Fruit fly (Drosophila melanogaster): Measurements from ENCODE around the gene Ppat-Dpck.
A peak's percentile ranks its signal among the peaks of the same experiment; 100 is the strongest.

The Ppat-Dpck gene

DNA sequence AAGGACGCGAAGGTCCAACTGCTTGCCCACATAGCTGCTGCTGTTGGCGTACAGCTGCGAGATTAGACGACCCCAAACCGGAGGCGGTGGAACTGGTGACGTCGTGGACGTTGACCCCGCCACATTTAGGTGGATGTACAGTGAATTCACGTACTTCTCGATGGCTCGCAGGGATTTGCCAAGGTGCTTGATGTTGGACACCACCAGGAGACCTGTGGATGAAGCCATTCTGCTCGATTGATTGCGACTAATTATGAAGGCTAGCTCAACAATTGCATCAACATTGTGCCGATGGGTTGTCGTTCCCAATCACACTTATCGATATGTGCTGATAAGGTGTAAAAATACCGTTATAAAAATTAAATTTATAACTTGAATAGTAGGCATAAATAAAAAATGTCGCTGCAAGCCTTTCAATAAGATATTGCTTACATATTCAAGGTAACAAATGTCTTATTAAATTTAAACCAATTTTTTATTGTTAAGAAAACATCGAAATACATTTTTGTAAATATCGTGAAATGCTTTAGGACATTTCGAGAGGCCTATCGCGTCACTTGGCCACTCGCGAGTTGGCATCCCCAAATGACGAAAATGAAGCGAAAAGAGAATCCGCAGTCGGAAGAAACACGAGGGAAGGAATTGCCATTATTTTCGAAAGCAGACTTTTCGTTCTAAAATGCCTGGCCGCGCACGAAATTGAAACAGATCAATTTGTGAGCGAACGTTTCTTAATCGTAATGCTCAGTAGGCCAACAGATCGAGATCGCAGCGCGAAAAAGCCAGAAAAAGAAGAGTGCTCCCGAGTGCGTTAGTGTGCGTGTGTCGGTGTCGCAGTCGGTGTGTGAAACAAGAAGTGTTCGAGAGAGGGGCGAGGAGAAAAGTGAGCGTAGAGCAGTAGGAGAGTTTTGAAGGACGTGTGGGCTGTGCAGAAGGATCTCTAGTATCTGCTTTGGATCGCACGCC, at the start of gene Ppat-Dpck, which contains the start of gene scny:
Gene Ppat-Dpck (minus strand): TSS at position 263 of the 966 bp plus-strand sequence.
Gene scny (plus strand): TSS at position 471 of the 966 bp plus-strand sequence.
- TF ChIP-seq CG17801 (GFP tag; optimal IDR thresholded peaks at IDR 0.05; ENCODE audit: partially characterized antibody): peak; percentile 35

DNA sequence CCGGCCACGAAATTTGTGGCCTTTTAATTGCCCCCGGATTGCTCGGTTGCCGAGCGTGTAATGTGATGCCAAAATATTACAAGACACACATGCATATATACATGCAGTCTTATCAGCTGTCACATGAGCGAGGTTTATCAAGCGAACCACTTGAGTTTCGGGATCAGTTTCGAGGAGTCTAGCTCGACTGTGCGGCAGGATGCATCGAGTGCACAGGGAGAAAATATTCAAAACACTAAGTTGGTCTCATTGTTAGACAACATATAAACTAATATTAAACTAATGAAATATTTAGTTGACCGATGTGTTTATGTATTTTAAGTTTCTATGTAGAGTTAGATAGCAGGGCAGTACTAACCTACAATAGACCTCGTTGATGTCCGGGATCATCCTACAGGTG, 48.6 kb upstream of the Ppat-Dpck start:
- TF ChIP-seq CG17801 (GFP tag; optimal IDR thresholded peaks at IDR 0.05; ENCODE audit: partially characterized antibody): no peak

DNA sequence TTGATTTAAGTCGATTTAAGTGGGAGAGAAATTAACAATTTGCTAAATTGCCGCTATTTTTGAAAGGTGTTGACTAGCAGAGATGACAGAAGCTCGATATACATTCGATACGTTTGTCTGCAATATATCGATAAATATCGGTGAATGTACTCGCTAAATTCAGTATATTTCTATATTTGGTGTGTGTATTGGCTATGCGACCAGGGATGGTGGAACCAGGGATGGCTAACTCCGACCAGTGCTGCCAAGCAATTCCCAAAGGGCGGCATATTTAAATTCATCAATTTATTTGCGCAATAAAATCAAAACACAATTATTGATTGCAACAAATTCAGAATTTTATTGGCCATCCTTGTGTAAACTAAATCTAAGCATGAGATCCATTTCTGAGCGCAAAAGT, 44.4 kb upstream of the Ppat-Dpck start, which contains the start of gene mad2:
Gene mad2 (minus strand): TSS at position 78 of the 400 bp plus-strand sequence.
- no peak for TF ChIP-seq CG17801 (GFP tag; optimal IDR thresholded peaks at IDR 0.05; ENCODE audit: partially characterized antibody)

DNA sequence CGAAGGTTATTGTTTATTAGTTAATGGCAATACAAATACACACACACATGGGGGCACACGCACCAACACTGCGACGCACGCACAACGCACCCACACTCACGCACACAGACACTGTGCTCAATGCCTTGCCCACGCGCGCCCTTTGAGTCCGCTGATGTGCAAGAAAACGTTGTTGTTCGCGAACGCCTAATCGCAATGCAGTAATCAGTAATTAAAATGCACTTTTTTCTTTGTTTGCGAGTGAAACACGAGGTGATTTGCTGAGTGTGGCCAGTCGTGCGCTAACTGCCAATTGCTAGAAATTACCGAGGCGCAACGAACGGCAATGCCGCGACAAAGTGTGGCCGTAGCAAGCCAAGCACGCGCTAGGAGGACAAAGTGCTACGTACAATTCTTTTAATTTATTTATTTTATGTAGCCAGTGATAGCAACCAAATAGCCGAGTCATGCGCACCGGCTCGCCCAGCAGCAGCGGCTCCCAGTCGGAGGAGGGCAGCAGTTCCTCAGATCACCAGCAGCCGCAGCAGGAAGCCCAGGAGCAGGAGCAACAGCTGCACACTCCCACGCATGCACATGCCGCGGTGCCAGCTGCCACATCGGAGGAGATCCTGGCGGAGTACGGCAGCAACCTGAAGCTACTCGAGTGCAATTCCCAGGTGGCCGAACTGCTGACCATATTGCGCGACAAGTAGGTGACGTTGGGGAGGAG, 42.2 kb upstream of the Ppat-Dpck start, which contains the start of the genes S6k and kri:
Gene S6k (minus strand): TSS at position 299 of the 709 bp plus-strand sequence.
Gene kri (plus strand): TSS at position 341 of the 709 bp plus-strand sequence.
- peak; percentile 67 for TF ChIP-seq CG17801 (GFP tag; optimal IDR thresholded peaks at IDR 0.05; ENCODE audit: partially characterized antibody)

DNA sequence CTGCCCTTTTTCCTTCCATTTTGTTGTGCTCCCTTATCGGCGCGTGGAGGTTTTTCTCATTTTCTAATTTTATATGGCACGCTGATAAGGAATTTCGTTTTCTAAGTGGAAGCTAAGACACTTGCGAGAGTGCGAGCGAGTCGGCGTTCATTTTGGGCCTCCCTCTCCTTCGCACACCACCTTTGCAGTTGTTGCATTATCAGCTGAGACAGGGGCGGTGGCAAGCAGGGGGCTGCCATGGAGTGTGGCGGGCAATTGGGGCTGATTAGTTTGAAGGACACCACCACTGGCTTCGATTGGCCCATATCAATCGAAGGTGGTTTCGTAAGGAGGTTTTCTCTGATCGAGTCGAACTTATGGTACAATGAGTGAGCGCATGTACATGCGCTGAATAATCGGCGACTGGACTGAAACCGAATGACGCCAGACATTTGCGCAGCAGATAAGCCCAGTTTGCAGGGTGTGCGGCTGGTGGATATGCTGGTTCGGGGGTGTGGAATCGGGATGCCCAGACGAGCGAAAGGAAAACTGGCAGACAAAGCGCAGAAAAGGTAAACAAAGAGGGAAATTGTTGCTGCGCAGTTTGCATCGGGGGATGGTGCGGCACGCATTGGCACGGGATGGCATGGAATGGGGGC, 41.2 kb upstream of the Ppat-Dpck start:
- no peak for TF ChIP-seq CG17801 (GFP tag; optimal IDR thresholded peaks at IDR 0.05; ENCODE audit: partially characterized antibody)

DNA sequence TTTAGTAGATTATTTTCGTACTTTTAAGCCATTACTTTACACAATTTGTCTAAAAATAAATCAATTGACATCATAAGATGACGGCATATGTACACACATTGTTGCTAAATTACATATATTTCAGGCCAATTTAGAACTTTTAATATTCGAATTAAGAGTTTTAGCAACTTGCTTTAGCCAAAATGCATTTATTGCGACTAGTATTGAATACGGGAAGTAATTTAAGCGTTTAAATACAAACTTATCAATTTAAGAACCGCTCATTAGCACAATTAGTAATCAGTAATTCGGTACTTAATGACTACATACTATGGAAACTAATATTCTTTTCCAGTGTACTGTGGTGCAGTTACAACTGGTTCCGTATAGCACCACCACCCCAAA, 40.6 kb upstream of the Ppat-Dpck start:
- no peak for TF ChIP-seq CG17801 (GFP tag; optimal IDR thresholded peaks at IDR 0.05; ENCODE audit: partially characterized antibody)

DNA sequence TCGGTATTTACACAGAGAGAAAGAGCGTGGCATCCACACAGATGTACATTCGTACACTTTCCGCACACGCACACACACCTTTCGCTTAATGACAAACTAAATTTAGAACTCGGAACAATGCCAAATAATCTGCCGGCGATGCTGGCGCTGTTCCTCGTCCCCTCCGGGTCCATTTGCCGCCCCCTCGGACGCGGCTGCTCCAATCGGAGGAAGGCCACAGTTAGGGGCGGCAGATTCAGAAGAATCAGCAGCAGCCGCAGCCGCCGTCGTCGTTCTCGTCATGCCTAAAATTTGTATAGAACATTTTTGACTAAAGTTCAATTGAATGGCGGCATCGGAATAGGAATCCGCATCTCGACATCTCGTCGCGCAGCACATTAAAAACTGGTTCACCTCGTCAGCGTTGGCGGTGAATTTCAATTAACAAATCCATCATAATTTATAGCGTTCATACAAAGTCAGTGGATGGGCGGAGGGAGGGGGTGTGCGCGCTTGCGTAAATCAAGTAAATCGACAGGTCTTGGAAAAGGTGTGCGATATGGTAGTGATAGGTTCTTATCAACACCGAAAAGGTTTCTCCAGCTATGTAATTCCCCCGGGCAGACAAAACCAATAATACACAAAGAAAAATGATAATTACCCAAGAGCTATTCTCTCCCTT, 40.1 kb upstream of the Ppat-Dpck start:
- TF ChIP-seq CG17801 (GFP tag; optimal IDR thresholded peaks at IDR 0.05; ENCODE audit: partially characterized antibody): no peak

DNA sequence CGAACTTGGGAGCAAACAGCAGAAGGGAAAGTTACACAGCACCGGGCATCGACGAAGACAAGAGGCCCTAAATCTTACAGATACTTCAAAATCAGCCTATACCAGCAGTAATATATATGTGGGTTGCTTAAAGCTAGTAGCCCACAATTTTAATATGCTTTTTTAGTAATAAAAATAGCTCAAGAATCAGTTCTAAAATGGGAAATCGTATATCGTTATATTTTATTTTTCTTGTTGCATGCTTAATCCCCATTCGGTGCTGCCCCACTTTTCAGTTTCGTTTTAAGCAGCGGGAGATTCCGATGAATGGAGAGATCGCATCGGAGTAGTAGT, 39.5 kb upstream of the Ppat-Dpck start:
- no peak for TF ChIP-seq CG17801 (GFP tag; optimal IDR thresholded peaks at IDR 0.05; ENCODE audit: partially characterized antibody)

DNA sequence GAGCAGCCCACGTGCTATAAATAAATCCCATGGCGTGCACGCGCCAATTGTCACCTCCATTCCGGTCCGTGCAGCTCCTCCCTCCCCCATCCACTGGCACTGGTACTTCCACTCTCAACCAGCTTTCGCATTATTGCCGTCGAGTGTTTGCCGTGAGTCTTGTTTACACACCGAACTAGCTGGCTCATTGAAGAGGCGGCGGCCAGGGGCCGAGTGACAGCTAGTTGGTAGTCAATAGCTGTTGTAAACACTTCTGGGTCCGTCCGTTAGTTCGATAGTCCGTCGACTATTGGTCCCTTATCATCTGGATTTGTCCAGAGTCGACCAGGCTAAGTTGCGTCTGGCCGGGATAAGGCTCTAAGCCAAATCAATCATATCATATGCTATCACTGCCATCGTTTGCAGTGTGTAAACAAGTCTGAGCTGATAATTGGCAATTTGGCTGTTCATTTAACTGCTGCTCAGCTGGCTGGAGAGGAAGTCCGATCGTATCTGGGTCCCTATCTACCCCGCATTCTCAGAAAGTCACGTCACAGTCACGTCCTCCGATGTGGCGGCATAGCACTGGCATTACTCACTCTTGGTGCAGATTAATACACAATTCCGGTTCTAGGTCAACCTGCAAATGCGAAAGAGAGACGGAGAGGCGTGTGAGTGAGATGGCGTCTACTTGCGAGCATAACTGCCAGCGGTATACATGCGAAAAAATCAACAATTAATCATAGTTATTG, 38.9 kb upstream of the Ppat-Dpck start:
- TF ChIP-seq CG17801 (GFP tag; optimal IDR thresholded peaks at IDR 0.05; ENCODE audit: partially characterized antibody): no peak

DNA sequence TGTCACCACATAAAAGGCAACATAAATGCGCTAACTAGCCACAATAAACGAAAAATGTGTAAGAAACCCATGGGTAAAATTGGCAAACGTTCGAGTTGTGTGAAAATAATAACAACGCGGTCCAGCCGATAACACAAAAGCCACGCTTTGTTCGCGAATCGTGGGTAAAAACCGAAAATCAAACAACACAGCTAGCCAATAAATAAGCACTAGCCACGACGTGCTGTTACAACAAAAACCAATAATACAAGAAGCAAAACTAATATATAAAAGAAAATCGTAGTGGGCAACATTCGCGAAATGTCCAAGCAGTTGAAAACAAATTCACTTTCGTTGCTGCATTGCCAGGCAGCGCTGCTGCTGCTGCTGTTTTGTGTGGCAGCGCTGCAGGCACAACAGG, 34.1 kb upstream of the Ppat-Dpck start, which contains the start of gene CG42272:
Gene CG42272 (plus strand): TSS at position 301 of the 400 bp plus-strand sequence.
- TF ChIP-seq CG17801 (GFP tag; optimal IDR thresholded peaks at IDR 0.05; ENCODE audit: partially characterized antibody): no peak

DNA sequence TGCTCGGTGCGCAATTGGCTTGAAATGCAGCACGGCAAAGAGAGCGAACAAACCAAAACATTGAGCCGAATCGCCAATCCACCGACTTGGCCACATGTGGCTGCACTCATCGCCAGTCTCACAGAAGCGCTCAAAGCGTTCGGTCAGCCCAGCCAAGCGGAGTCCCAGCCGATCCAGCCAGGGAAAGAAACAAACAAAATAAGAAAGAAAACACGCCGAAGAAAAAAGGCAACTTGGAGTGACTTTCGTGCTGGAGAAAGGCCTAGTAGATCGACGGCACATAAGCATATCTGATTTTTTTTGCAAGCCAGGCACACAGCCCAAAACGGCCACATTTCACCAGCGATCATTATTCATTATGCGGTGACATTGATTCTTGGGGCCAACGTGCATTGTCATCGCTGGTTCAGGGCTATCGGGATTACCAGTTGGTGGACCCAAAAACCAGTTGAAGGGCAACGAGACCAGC, 33.5 kb upstream of the Ppat-Dpck start:
- TF ChIP-seq CG17801 (GFP tag; optimal IDR thresholded peaks at IDR 0.05; ENCODE audit: partially characterized antibody): no peak

DNA sequence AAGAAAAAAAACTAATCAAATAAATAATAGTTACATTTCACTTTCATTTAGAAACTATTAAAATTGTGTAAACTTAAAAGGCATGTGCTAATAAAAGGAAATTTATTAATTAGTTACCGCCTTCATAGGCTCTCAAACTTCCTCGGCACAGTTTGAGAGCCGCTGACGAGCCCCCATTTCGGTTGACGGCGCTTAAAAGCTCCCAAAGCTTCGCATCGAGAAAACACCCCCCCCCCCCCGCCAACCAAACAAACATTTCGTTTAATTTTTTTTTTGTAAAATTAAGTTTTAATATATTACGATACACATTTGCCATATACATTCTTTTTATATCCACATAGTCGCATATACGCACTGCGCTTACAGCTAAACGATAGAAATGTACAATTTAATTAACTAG, 28.7 kb upstream of the Ppat-Dpck start:
- no peak for TF ChIP-seq CG17801 (GFP tag; optimal IDR thresholded peaks at IDR 0.05; ENCODE audit: partially characterized antibody)

DNA sequence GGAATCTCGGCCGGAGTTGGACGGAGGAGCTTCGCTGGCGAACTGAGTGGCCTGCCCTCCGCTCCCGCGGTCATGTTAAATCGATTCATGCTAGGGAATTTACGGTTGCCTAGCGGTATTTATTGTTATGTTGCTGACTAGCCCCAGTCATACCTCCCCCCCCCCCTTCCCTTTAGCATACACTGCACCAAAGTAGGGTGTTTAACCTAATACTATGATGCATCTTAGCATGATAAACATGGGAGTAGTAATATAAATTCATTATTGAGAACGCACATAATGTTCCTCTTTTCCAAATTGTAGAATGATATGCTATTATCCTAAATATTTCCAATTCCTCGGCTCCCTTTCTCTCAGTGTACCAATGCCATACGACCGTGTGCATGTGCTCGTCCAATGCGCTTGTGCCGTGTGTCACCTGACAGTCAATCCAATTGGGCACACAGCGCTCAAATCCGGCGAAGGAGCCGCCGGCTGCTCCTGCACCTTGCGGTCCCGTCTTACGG, 28.0 kb upstream of the Ppat-Dpck start, which contains the start of gene Tektin-C:
Gene Tektin-C (minus strand): TSS at position 51 of the 506 bp plus-strand sequence.
- no peak for TF ChIP-seq CG17801 (GFP tag; optimal IDR thresholded peaks at IDR 0.05; ENCODE audit: partially characterized antibody)
